Fruit fly (Drosophila melanogaster) whole organism, embryonic: ENCODE measurements around the gene RpS15Aa.

Source experiments
- Aef1 ChIP-seq: fragments of 200-800 bp; sonication (Bioruptor generic); IDR thresholded peaks from 3 replicates; pipeline ENCODE4 v1.3.6; 2022; ENCODE audit warnings: missing biosample characterization, missing genetic modification characterization
- Bteb2 ChIP-seq: fragments of 200-800 bp; sonication (Bioruptor generic); optimal IDR thresholded peaks from 2 replicates; lab custom pipeline; 2016; ENCODE audit warnings: missing biosample characterization, missing genetic modification characterization
- CG10959 ChIP-seq: fragments of 200-800 bp; sonication (Bioruptor generic); IDR thresholded peaks from 2 replicates; pipeline ENCODE4 v1.3.6; 2022; ENCODE audit warnings: missing biosample characterization, missing genetic modification characterization
- CG11560 ChIP-seq: fragments of 200-800 bp; sonication (Bioruptor generic); IDR thresholded peaks from 3 replicates; pipeline ENCODE4 v1.3.6; 2022; ENCODE audit warnings: missing biosample characterization, missing genetic modification characterization
- CG11695 ChIP-seq: fragments of 200-800 bp; sonication (Bioruptor generic); IDR thresholded peaks from 3 replicates; pipeline ENCODE4 v1.3.6; 2022; ENCODE audit warnings: missing biosample characterization, missing genetic modification characterization
- CG12299 ChIP-seq: fragments of 200-800 bp; sonication (Bioruptor generic); optimal IDR thresholded peaks from 2 replicates; lab custom pipeline; 2018; ENCODE audit warnings: missing biosample characterization, mild to moderate bottlenecking, missing genetic modification characterization
- CG14667 ChIP-seq: fragments of 200-800 bp; sonication (Bioruptor generic); IDR thresholded peaks from 2 replicates; pipeline ENCODE4 v1.3.6; 2022; ENCODE audit warnings: missing biosample characterization, missing genetic modification characterization
- CG15011 ChIP-seq: fragments of 200-800 bp; sonication (Bioruptor generic); optimal IDR thresholded peaks from 3 replicates; lab custom pipeline; 2018; ENCODE audit warnings: missing biosample characterization, mild to moderate bottlenecking, missing genetic modification characterization
- CG17359 ChIP-seq: fragments of 200-800 bp; sonication (Bioruptor generic); optimal IDR thresholded peaks from 3 replicates; lab custom pipeline; 2018; ENCODE audit warnings: missing biosample characterization, mild to moderate bottlenecking, missing genetic modification characterization, moderate library complexity
- CG17829 ChIP-seq: fragments of 200-800 bp; optimal IDR thresholded peaks from 2 replicates; lab custom pipeline; 2019; ENCODE audit warnings: missing biosample characterization, mild to moderate bottlenecking, missing genetic modification characterization, moderate library complexity
- CG2120 ChIP-seq: fragments of 200-800 bp; sonication (Bioruptor generic); optimal IDR thresholded peaks from 3 replicates; lab custom pipeline; 2016; ENCODE audit warnings: missing biosample characterization, missing genetic modification characterization
- CG31365 ChIP-seq: fragments of 200-800 bp; sonication (Bioruptor generic); optimal IDR thresholded peaks from 2 replicates; lab custom pipeline; 2018; ENCODE audit warnings: missing biosample characterization, mild to moderate bottlenecking, missing genetic modification characterization
- CG3995 ChIP-seq: fragments of 200-800 bp; sonication (Bioruptor generic); optimal IDR thresholded peaks from 3 replicates; lab custom pipeline; 2016; ENCODE audit warnings: missing biosample characterization, missing genetic modification characterization
- CG4360 ChIP-seq: fragments of 200-800 bp; sonication (Bioruptor generic); IDR thresholded peaks from 2 replicates; pipeline ENCODE4 v1.3.6; 2022; ENCODE audit warnings: missing biosample characterization, missing genetic modification characterization
- CG5245 ChIP-seq: fragments of 200-800 bp; sonication (Bioruptor generic); optimal IDR thresholded peaks from 3 replicates; lab custom pipeline; 2016; ENCODE audit warnings: missing biosample characterization, missing genetic modification characterization
- CG6689 ChIP-seq: fragments of 200-800 bp; sonication (Bioruptor generic); IDR thresholded peaks from 2 replicates; pipeline ENCODE4 v1.3.6; 2022; ENCODE audit warnings: missing biosample characterization, missing genetic modification characterization
- CG7928 ChIP-seq: fragments of 200-800 bp; sonication (Bioruptor generic); optimal IDR thresholded peaks from 2 replicates; lab custom pipeline; 2017; ENCODE audit warnings: missing biosample characterization, mild to moderate bottlenecking, missing genetic modification characterization
- CG8281 ChIP-seq: fragments of 200-800 bp; sonication (Bioruptor generic); optimal IDR thresholded peaks from 2 replicates; lab custom pipeline; 2018; ENCODE audit warnings: missing biosample characterization, mild to moderate bottlenecking, missing genetic modification characterization, moderate library complexity
- CG9609 ChIP-seq: fragments of 200-800 bp; sonication (Bioruptor generic); optimal IDR thresholded peaks from 3 replicates; lab custom pipeline; 2016; ENCODE audit warnings: missing biosample characterization, missing genetic modification characterization
- CG9797 ChIP-seq: fragments of 200-800 bp; sonication (Bioruptor generic); optimal IDR thresholded peaks from 3 replicates; lab custom pipeline; 2018; ENCODE audit warnings: missing biosample characterization, mild to moderate bottlenecking, missing genetic modification characterization
- Dek ChIP-seq: fragments of 200-800 bp; sonication (Bioruptor generic); optimal IDR thresholded peaks from 3 replicates; lab custom pipeline; 2019; ENCODE audit warnings: missing biosample characterization, mild to moderate bottlenecking, missing genetic modification characterization, moderate library complexity
- Dip2 ChIP-seq: fragments of 200-800 bp; sonication (Bioruptor generic); IDR thresholded peaks from 2 replicates; pipeline ENCODE4 v1.3.6; 2022; ENCODE audit warnings: missing biosample characterization, missing genetic modification characterization
- Fer1 ChIP-seq: fragments of 200-800 bp; sonication (Bioruptor generic); optimal IDR thresholded peaks from 2 replicates; lab custom pipeline; 2017; ENCODE audit warnings: missing biosample characterization, mild to moderate bottlenecking, missing genetic modification characterization
- Hr39 ChIP-seq: fragments of >200 bp; optimal IDR thresholded peaks from 2 replicates; lab custom pipeline; 2017
- Lhr ChIP-seq: fragments of 200-800 bp; sonication (Bioruptor generic); optimal IDR thresholded peaks from 3 replicates; lab custom pipeline; 2017; ENCODE audit warnings: mild to moderate bottlenecking, missing biosample characterization, missing genetic modification reagents, missing genetic modification characterization
- Lpt ChIP-seq: fragments of >200 bp; optimal IDR thresholded peaks from 2 replicates; lab custom pipeline; 2018; ENCODE audit warnings: missing biosample characterization, missing genetic modification characterization
- Neu2 ChIP-seq: fragments of 200-800 bp; sonication (Bioruptor generic); optimal IDR thresholded peaks from 3 replicates; lab custom pipeline; 2016; ENCODE audit warnings: missing biosample characterization, missing genetic modification characterization, borderline replicate concordance
- NfI ChIP-seq: fragments of 200-800 bp; sonication (Bioruptor generic); optimal IDR thresholded peaks from 3 replicates; lab custom pipeline; 2018; ENCODE audit warnings: missing biosample characterization, mild to moderate bottlenecking, missing genetic modification characterization, moderate library complexity
- Opbp ChIP-seq: fragments of 200-800 bp; sonication (Bioruptor generic); IDR thresholded peaks from 3 replicates; pipeline ENCODE4 v1.3.6; 2022; ENCODE audit warnings: missing biosample characterization, missing genetic modification characterization; ENCODE audit not compliant: partially characterized antibody
- Pdp1 ChIP-seq, 2 experiments: fragments of 200-800 bp; sonication (Bioruptor generic); optimal IDR thresholded peaks; 3 replicates each; lab custom pipeline; 2016; ENCODE audit warnings: missing biosample characterization in 2 of 2, missing genetic modification characterization in 2 of 2, mild to moderate bottlenecking in 1 of 2, moderate library complexity in 1 of 2
- Taf1 ChIP-seq: fragments of 200-800 bp; sonication (Bioruptor generic); IDR thresholded peaks from 2 replicates; pipeline ENCODE4 v1.3.6; 2022; ENCODE audit warnings: missing biosample characterization, missing genetic modification characterization
- Vsx1 ChIP-seq: fragments of 200-800 bp; sonication (Bioruptor generic); optimal IDR thresholded peaks from 2 replicates; lab custom pipeline; 2017; ENCODE audit warnings: missing biosample characterization, mild to moderate bottlenecking, missing genetic modification characterization, missing genetic modification reagents
- ash1 ChIP-seq: fragments of 200-800 bp; sonication (Bioruptor generic); optimal IDR thresholded peaks from 2 replicates; lab custom pipeline; 2018; ENCODE audit warnings: missing biosample characterization, mild to moderate bottlenecking, missing genetic modification characterization
- az2 ChIP-seq: fragments of 200-800 bp; sonication (Bioruptor generic); optimal IDR thresholded peaks from 3 replicates; lab custom pipeline; 2016; ENCODE audit warnings: missing biosample characterization, missing genetic modification characterization
- dmrt99B ChIP-seq: fragments of 200-800 bp; sonication (Bioruptor generic); optimal IDR thresholded peaks from 2 replicates; lab custom pipeline; 2018; ENCODE audit warnings: missing biosample characterization, mild to moderate bottlenecking, missing genetic modification characterization, moderate library complexity
- gsb-n ChIP-seq: fragments of 200-800 bp; sonication (Bioruptor generic); optimal IDR thresholded peaks from 3 replicates; lab custom pipeline; 2018; ENCODE audit warnings: missing biosample characterization, mild to moderate bottlenecking, missing genetic modification characterization
- kni ChIP-seq: fragments of 200-800 bp; sonication (Bioruptor generic); optimal IDR thresholded peaks from 3 replicates; lab custom pipeline; 2017; ENCODE audit warnings: mild to moderate bottlenecking, missing biosample characterization, missing genetic modification reagents, missing genetic modification characterization
- knrl ChIP-seq: fragments of 200-800 bp; sonication (Bioruptor generic); IDR thresholded peaks from 3 replicates; pipeline ENCODE4 v1.3.6; 2022; ENCODE audit warnings: missing biosample characterization, missing genetic modification characterization; ENCODE audit not compliant: partially characterized antibody
- nerfin-1 ChIP-seq: fragments of 200-800 bp; sonication (Bioruptor generic); optimal IDR thresholded peaks from 3 replicates; lab custom pipeline; 2019; ENCODE audit warnings: missing biosample characterization, mild to moderate bottlenecking, missing genetic modification characterization, moderate library complexity
- nom ChIP-seq: fragments of 200-800 bp; sonication (Bioruptor generic); optimal IDR thresholded peaks from 2 replicates; lab custom pipeline; 2017; ENCODE audit warnings: missing biosample characterization, missing genetic modification characterization, mild to moderate bottlenecking, moderate library complexity, missing genetic modification reagents
- pum ChIP-seq: fragments of 200-800 bp; sonication (Bioruptor generic); optimal IDR thresholded peaks from 2 replicates; lab custom pipeline; 2016; ENCODE audit warnings: missing biosample characterization, missing genetic modification characterization
- pzg ChIP-seq: fragments of 200-800 bp; sonication (Bioruptor generic); optimal IDR thresholded peaks from 3 replicates; lab custom pipeline; 2018; ENCODE audit warnings: missing biosample characterization, mild to moderate bottlenecking, missing genetic modification characterization, moderate library complexity
- run ChIP-seq: fragments of 200-800 bp; sonication (Bioruptor generic); optimal IDR thresholded peaks from 3 replicates; lab custom pipeline; 2018; ENCODE audit warnings: missing biosample characterization, mild to moderate bottlenecking, missing genetic modification characterization
- sc ChIP-seq, 3 experiments: fragments of >200 bp in 2 of 3; fragments of 200-800 bp in 1 of 3; sonication (Bioruptor generic) in 1 of 3; optimal IDR thresholded peaks; 2 replicates in 2 of 3; 3 replicates in 1 of 3; lab custom pipeline; 2017; ENCODE audit warnings: mild to moderate bottlenecking in 1 of 3, missing biosample characterization in 1 of 3, missing genetic modification characterization in 1 of 3, missing genetic modification reagents in 1 of 3
- sim ChIP-seq: fragments of 200-800 bp; sonication (Bioruptor generic); IDR thresholded peaks from 2 replicates; pipeline ENCODE4 v1.3.6; 2022; ENCODE audit warnings: missing biosample characterization, missing genetic modification characterization
- sima ChIP-seq: fragments of 200-800 bp; sonication (Bioruptor generic); optimal IDR thresholded peaks from 2 replicates; lab custom pipeline; 2016; ENCODE audit warnings: missing biosample characterization, missing genetic modification characterization
- sqz ChIP-seq: fragments of 200-800 bp; sonication (Bioruptor generic); optimal IDR thresholded peaks from 3 replicates; lab custom pipeline; 2018; ENCODE audit warnings: missing biosample characterization, mild to moderate bottlenecking, missing genetic modification characterization
- tup ChIP-seq: fragments of 200-800 bp; sonication (Bioruptor generic); optimal IDR thresholded peaks from 2 replicates; lab custom pipeline; 2016; ENCODE audit warnings: missing biosample characterization, mild to moderate bottlenecking, missing genetic modification characterization, moderate library complexity
- twi ChIP-seq: fragments of 200-800 bp; optimal IDR thresholded peaks from 2 replicates; lab custom pipeline; 2019; ENCODE audit warnings: missing biosample characterization, mild to moderate bottlenecking, missing genetic modification characterization, moderate library complexity
- unc-4 ChIP-seq: fragments of 200-800 bp; sonication (Bioruptor generic); IDR thresholded peaks from 2 replicates; pipeline ENCODE4 v1.3.6; 2022; ENCODE audit warnings: missing biosample characterization, missing genetic modification characterization; ENCODE audit not compliant: partially characterized antibody

RpS15Aa gene

dm6 chrX:13332702-13333243, 4.7 kb downstream of the RpS15Aa start (continued):
- TF ChIP-seq CG11695 (GFP tag; lab: Robert Waterston, UW) (no peak), CG3995 (no peak), CG4360 (no peak), twi (no peak), Bteb2 (GFP tag; lab: Kevin White, UChicago) (no peak), CG9609 (GFP tag; lab: Kevin White, UChicago) (peak; percentile 28), knrl (GFP tag; lab: Robert Waterston, UW) (no peak), sqz (GFP tag; lab: Kevin White, UChicago) (peak; percentile 32), Dek (tag; lab: Kevin White, UChicago) (no peak), unc-4 (no peak), Lhr (no peak), Hr39 (no peak), tup (GFP tag; lab: Kevin White, UChicago) (no peak), ash1 (no peak), Vsx1 (GFP tag; lab: Kevin White, UChicago) (peak; percentile 26), Opbp (GFP tag; lab: Robert Waterston, UW) (no peak), Neu2 (no peak), CG14667 (GFP tag; lab: Robert Waterston, UW) (no peak), CG11560 (no peak), Lpt (GFP tag; lab: Kevin White, UChicago) (no peak), CG17359 (tag; lab: Kevin White, UChicago) (no peak), Aef1 (GFP tag; lab: Robert Waterston, UW) (no peak), Dip2 (GFP tag; lab: Robert Waterston, UW) (no peak), gsb-n (tag; lab: Kevin White, UChicago) (no peak), CG31365 (tag; lab: Kevin White, UChicago) (no peak), CG10959 (GFP tag; lab: Robert Waterston, UW) (no peak), CG8281 (tag; lab: Kevin White, UChicago) (no peak), CG12299 (no peak), CG5245 (GFP tag; lab: Kevin White, UChicago) (no peak), pum (peak; percentile 14), CG15011 (GFP tag; lab: Kevin White, UChicago) (no peak), Taf1 (GFP tag; lab: Robert Waterston, UW) (no peak), kni (GFP tag; lab: Kevin White, UChicago) (no peak), CG9797 (GFP tag; lab: Kevin White, UChicago) (no peak), Fer1 (no peak), CG17829 (tag; lab: Kevin White, UChicago) (no peak), sim (GFP tag; lab: Robert Waterston, UW) (no peak), run (tag; lab: Kevin White, UChicago) (no peak), CG7928 (GFP tag; lab: Kevin White, UChicago) (no peak), nerfin-1 (no peak), dmrt99B (tag; lab: Kevin White, UChicago) (no peak), nom (no peak), CG6689 (GFP tag; lab: Robert Waterston, UW) (no peak), az2 (GFP tag; lab: Kevin White, UChicago) (no peak), Pdp1 (GFP tag; optimal IDR thresholded peaks at IDR 0.05; lab: Kevin White, UChicago) (peak in 1 of 2 experiments; percentile 57), sima (GFP tag; lab: Kevin White, UChicago) (no peak), CG2120 (GFP tag; lab: Kevin White, UChicago) (peak; percentile 77), pzg (no peak), sc (optimal IDR thresholded peaks at IDR 0.05; lab: Kevin White, UChicago) (no peak), sc (GFP tag; optimal IDR thresholded peaks at IDR 0.05; lab: Kevin White, UChicago) (no peak), NfI (no peak)
